Worm (Caenorhabditis elegans) whole organism, late embryonic: ENCODE results near the gene crn-2.

Experiments
- C08G9.2 ChIP-seq: sonication (generic microtip); optimal IDR thresholded peaks from 2 replicates; lab custom pipeline; 2016; ENCODE audit warnings: mild to moderate bottlenecking, missing genetic modification characterization, moderate library complexity, missing compliant biosample characterization
- K02D7.2 ChIP-seq: sonication (generic microtip); optimal IDR thresholded peaks from 2 replicates; lab custom pipeline; 2017; ENCODE audit warnings: mild to moderate bottlenecking, missing genetic modification characterization, missing compliant biosample characterization
- T23F11.4 ChIP-seq: fragments of 200-800 bp; sonication (Bioruptor generic); optimal IDR thresholded peaks from 2 replicates; lab custom pipeline; 2018; ENCODE audit warnings: mild to moderate bottlenecking, missing genetic modification characterization, missing compliant biosample characterization
- Y22D7AL.16 ChIP-seq: sonication (generic microtip); optimal IDR thresholded peaks from 2 replicates; lab custom pipeline; 2016; ENCODE audit warnings: missing genetic modification characterization, missing compliant biosample characterization
- ahr-1 ChIP-seq: sonication (generic microtip); optimal IDR thresholded peaks from 2 replicates; lab custom pipeline; 2016; ENCODE audit warnings: missing genetic modification characterization, missing compliant biosample characterization
- ama-1 ChIP-seq: fragments of 150-350 bp; optimal IDR thresholded peaks from 2 replicates; lab custom pipeline; 2014
- ceh-14 ChIP-seq: sonication (generic microtip); optimal IDR thresholded peaks from 2 replicates; lab custom pipeline; 2016; ENCODE audit warnings: missing genotype, missing genetic modification characterization, missing compliant biosample characterization
- ceh-18 ChIP-seq: sonication (generic microtip); optimal IDR thresholded peaks from 2 replicates; lab custom pipeline; 2016; ENCODE audit warnings: missing genetic modification characterization, missing compliant biosample characterization
- ceh-2 ChIP-seq: sonication (generic microtip); optimal IDR thresholded peaks from 2 replicates; lab custom pipeline; 2016; ENCODE audit warnings: missing genotype, missing genetic modification characterization, missing compliant biosample characterization
- ceh-24 ChIP-seq: sonication (generic microtip); optimal IDR thresholded peaks from 2 replicates; lab custom pipeline; 2016; ENCODE audit warnings: mild to moderate bottlenecking, missing genetic modification characterization, missing compliant biosample characterization
- ceh-30 ChIP-seq: fragments of 150-350 bp; optimal IDR thresholded peaks from 2 replicates; lab custom pipeline; 2014; ENCODE audit warnings: missing biosample characterization, missing genetic modification characterization
- ceh-31 ChIP-seq: sonication (generic microtip); optimal IDR thresholded peaks from 2 replicates; lab custom pipeline; 2016; ENCODE audit warnings: missing genetic modification characterization, missing compliant biosample characterization
- ceh-9 ChIP-seq: sonication (generic microtip); optimal IDR thresholded peaks from 2 replicates; lab custom pipeline; 2016; ENCODE audit warnings: mild to moderate bottlenecking, missing genetic modification characterization, inconsistent platforms, missing compliant biosample characterization
- che-1 ChIP-seq: sonication (generic microtip); optimal IDR thresholded peaks from 2 replicates; lab custom pipeline; 2016; ENCODE audit warnings: mild to moderate bottlenecking, missing genetic modification characterization, missing compliant biosample characterization
- dve-1 ChIP-seq: sonication (generic microtip); optimal IDR thresholded peaks from 2 replicates; lab custom pipeline; 2017; ENCODE audit warnings: antibody characterized with exemption, mild to moderate bottlenecking, missing genetic modification characterization, missing compliant biosample characterization
- elt-2 ChIP-seq: sonication (generic microtip); optimal IDR thresholded peaks from 2 replicates; lab custom pipeline; 2016; ENCODE audit warnings: missing genetic modification reagents, missing genetic modification characterization, missing compliant biosample characterization
- elt-4 ChIP-seq: sonication (generic microtip); optimal IDR thresholded peaks from 2 replicates; lab custom pipeline; 2016; ENCODE audit warnings: missing genetic modification characterization, missing compliant biosample characterization
- fax-1 ChIP-seq: sonication (generic microtip); optimal IDR thresholded peaks from 2 replicates; lab custom pipeline; 2016; ENCODE audit warnings: missing genotype, missing genetic modification characterization, missing compliant biosample characterization
- hlh-13 ChIP-seq: fragments of 200-800 bp; sonication (Bioruptor generic); optimal IDR thresholded peaks from 2 replicates; lab custom pipeline; 2018; ENCODE audit warnings: mild to moderate bottlenecking, missing genetic modification characterization, missing compliant biosample characterization
- hlh-6 ChIP-seq: sonication (generic microtip); optimal IDR thresholded peaks from 2 replicates; lab custom pipeline; 2016; ENCODE audit warnings: missing genotype, missing genetic modification characterization, missing compliant biosample characterization
- hlh-8 ChIP-seq: sonication (generic microtip); optimal IDR thresholded peaks from 2 replicates; lab custom pipeline; 2016; ENCODE audit warnings: missing genotype, missing genetic modification characterization, missing compliant biosample characterization
- lim-6 ChIP-seq: sonication (generic microtip); optimal IDR thresholded peaks from 2 replicates; lab custom pipeline; 2016; ENCODE audit warnings: missing genetic modification characterization, missing compliant biosample characterization
- lin-11 ChIP-seq: fragments of 200-800 bp; sonication (Bioruptor generic); optimal IDR thresholded peaks from 2 replicates; lab custom pipeline; 2018; ENCODE audit warnings: mild to moderate bottlenecking, missing genetic modification characterization, missing compliant biosample characterization
- madf-2 ChIP-seq: sonication (generic microtip); optimal IDR thresholded peaks from 2 replicates; lab custom pipeline; 2017; ENCODE audit warnings: missing genetic modification characterization, missing compliant biosample characterization
- mec-3 ChIP-seq: sonication (generic microtip); optimal IDR thresholded peaks from 2 replicates; lab custom pipeline; 2016; ENCODE audit warnings: borderline replicate concordance, missing genetic modification characterization, missing compliant biosample characterization
- nfya-1 ChIP-seq: sonication (generic microtip); optimal IDR thresholded peaks from 2 replicates; lab custom pipeline; 2017; ENCODE audit warnings: missing genetic modification characterization, mild to moderate bottlenecking, missing compliant biosample characterization, antibody characterized with exemption, moderate library complexity
- nhr-11 ChIP-seq: fragments of 150-350 bp; optimal IDR thresholded peaks from 2 replicates; lab custom pipeline; 2014; ENCODE audit warnings: missing biosample characterization, missing genetic modification characterization
- nhr-232 ChIP-seq: sonication (generic microtip); optimal IDR thresholded peaks from 2 replicates; lab custom pipeline; 2016; ENCODE audit warnings: missing genetic modification characterization, missing compliant biosample characterization
- npax-4 ChIP-seq: sonication (generic microtip); optimal IDR thresholded peaks from 2 replicates; lab custom pipeline; 2016; ENCODE audit warnings: missing genetic modification characterization, missing compliant biosample characterization
- pat-9 ChIP-seq: fragments of 200-800 bp; sonication (Bioruptor generic); optimal IDR thresholded peaks from 2 replicates; lab custom pipeline; 2018; ENCODE audit warnings: mild to moderate bottlenecking, missing genetic modification characterization, moderate library complexity, missing compliant biosample characterization
- pha-2 ChIP-seq: sonication (generic microtip); optimal IDR thresholded peaks from 2 replicates; lab custom pipeline; 2017; ENCODE audit warnings: mild to moderate bottlenecking, missing genetic modification characterization, missing compliant biosample characterization
- pha-4 ChIP-seq: fragments of 150-350 bp; optimal IDR thresholded peaks from 2 replicates; lab custom pipeline; 2018; ENCODE audit warnings: missing biosample characterization, missing genetic modification reagents, missing genetic modification characterization
- pros-1 ChIP-seq: fragments of 150-350 bp; optimal IDR thresholded peaks from 2 replicates; lab custom pipeline; 2014; ENCODE audit warnings: missing biosample characterization, missing genetic modification reagents, missing genetic modification characterization
- sox-4 ChIP-seq: sonication (generic microtip); optimal IDR thresholded peaks from 2 replicates; lab custom pipeline; 2017; ENCODE audit warnings: mild to moderate bottlenecking, missing genetic modification characterization, inconsistent platforms, missing compliant biosample characterization
- syd-9 ChIP-seq: sonication (generic microtip); optimal IDR thresholded peaks from 2 replicates; lab custom pipeline; 2016; ENCODE audit warnings: mild to moderate bottlenecking, missing genetic modification characterization, moderate library complexity, missing compliant biosample characterization
- tbx-2 ChIP-seq: sonication (generic microtip); optimal IDR thresholded peaks from 2 replicates; lab custom pipeline; 2016; ENCODE audit warnings: missing genetic modification characterization, missing compliant biosample characterization
- ttx-3 ChIP-seq: sonication (generic microtip); optimal IDR thresholded peaks from 2 replicates; lab custom pipeline; 2016; ENCODE audit warnings: missing genetic modification reagents, missing genetic modification characterization, missing compliant biosample characterization
- unc-3 ChIP-seq, 2 experiments: fragments of 200-800 bp in 1 of 2; sonication (Bioruptor generic) in 1 of 2; sonication (generic microtip) in 1 of 2; conservative IDR thresholded peaks in 1 of 2; optimal IDR thresholded peaks in 1 of 2; 2 replicates each; pipeline versions ENCODE4 v1.3.6 to Lab custom; 2016 to 2022; ENCODE audit warnings: missing compliant biosample characterization in 2 of 2, missing genetic modification characterization in 2 of 2, missing genetic modification reagents in 1 of 2
- unc-42 ChIP-seq: sonication (generic microtip); optimal IDR thresholded peaks from 2 replicates; lab custom pipeline; 2016; ENCODE audit warnings: missing genotype, missing genetic modification characterization, missing compliant biosample characterization
- unc-55 ChIP-seq: sonication (generic microtip); optimal IDR thresholded peaks from 2 replicates; lab custom pipeline; 2017; ENCODE audit warnings: missing biosample characterization, missing genetic modification reagents, missing genetic modification characterization
- unc-86 ChIP-seq: sonication (generic microtip); optimal IDR thresholded peaks from 2 replicates; lab custom pipeline; 2016; ENCODE audit warnings: missing genetic modification characterization, missing compliant biosample characterization

crn-2 gene

DNA sequence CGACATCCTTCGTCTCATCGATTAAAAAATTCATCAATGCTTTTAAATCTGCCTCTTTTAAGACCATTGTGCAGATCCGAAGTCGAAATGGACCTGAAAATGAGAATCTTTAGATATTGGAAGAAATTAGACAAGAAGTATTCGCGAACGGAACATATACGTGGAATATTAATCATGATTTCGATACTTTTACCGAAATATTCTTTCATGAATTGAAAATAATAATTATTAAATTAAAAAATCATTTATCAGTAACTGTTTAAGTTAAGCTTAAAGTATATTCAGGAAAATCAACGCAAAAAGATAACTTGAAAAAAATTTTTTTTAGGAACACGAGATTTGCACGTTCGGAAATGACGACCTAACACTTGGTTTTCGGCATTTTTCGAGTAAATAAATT is 6.8 kb downstream of the crn-2 start, which contains the start of gene CD4.8:
CD4.8 (minus strand) TSS at position 101 of the 400 bp plus-strand sequence.
- TF ChIP-seq mec-3 (tag; lab: Kevin White, UChicago) (no peak), ceh-18 (no peak), tbx-2 (tag; lab: Kevin White, UChicago) (no peak), sox-4 (tag; lab: Kevin White, UChicago) (no peak), unc-55 (GFP tag; lab: Kevin White, UChicago) (no peak), syd-9 (tag; lab: Kevin White, UChicago) (no peak)
- TF ChIP-seq, all 69 proteins: peak for 0

DNA sequence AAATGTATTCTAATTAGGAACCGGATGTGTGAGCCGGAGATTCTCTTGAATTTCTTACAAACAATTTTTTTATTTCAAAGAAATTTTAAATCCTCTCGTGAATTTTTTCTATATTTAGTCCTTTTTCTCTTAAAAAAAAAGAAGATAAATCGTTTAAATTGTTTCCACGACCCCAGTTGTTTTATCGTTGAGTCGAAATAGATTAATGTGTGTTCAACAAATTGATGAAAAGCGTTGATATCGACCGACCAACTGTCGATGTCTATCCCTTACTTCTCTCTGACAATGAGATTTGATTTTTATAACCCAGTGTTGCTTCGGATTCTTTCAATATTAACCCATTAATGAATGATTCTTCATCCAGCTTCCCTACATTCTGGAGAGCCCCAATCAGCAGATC is 11.8 kb downstream of the crn-2 start, which contains the start of gene CD4.1:
CD4.1 (plus strand) TSS at position 301 of the 400 bp plus-strand sequence.
- TF ChIP-seq unc-86 (tag; lab: Kevin White, UChicago) (no peak), ceh-31 (tag; lab: Kevin White, UChicago) (no peak), nhr-232 (no peak), hlh-6 (no peak), ceh-2 (tag; lab: Kevin White, UChicago) (no peak), npax-4 (tag; lab: Kevin White, UChicago) (no peak), ceh-14 (no peak), C08G9.2 (tag; lab: Kevin White, UChicago) (no peak), ceh-18 (no peak), ceh-30 (tag; lab: Kevin White, UChicago) (no peak), pat-9 (tag; lab: Kevin White, UChicago) (no peak), unc-55 (GFP tag; lab: Kevin White, UChicago) (no peak), pha-4 (no peak), nhr-11 (no peak), ttx-3 (tag; lab: Kevin White, UChicago) (no peak)

DNA sequence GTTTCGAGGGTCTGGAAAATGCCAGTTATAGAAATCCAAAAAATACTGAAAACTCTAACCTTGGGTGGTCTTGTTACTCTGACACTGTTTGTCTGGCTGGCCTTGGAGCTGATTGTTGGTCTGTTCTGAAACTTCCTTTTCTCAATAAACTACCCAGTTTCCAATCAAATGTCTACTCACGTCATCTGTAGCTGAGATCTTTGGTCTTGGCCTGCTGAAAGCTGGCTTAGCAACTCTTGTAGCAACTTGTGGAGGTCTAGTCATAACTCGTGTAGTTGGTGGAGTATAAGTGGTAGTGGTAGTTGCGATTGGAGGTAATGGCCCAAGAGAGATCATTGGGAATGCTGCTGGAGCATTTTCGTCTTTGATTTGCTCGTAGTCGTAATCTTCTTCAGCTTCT is 15.8 kb downstream of the crn-2 start:
- no peak for TF ChIP-seq pat-9 (tag; lab: Kevin White, UChicago)
- no peak for TF ChIP-seq fax-1 (tag; lab: Kevin White, UChicago)
- no peak for TF ChIP-seq ceh-24 (tag; lab: Kevin White, UChicago)
- no peak for TF ChIP-seq elt-2 (tag; lab: Kevin White, UChicago)
- TF ChIP-seq ceh-9 (tag; lab: Kevin White, UChicago): no peak
- no peak for TF ChIP-seq ttx-3 (tag; lab: Kevin White, UChicago)
- no peak for TF ChIP-seq unc-42 (tag; lab: Kevin White, UChicago)

DNA sequence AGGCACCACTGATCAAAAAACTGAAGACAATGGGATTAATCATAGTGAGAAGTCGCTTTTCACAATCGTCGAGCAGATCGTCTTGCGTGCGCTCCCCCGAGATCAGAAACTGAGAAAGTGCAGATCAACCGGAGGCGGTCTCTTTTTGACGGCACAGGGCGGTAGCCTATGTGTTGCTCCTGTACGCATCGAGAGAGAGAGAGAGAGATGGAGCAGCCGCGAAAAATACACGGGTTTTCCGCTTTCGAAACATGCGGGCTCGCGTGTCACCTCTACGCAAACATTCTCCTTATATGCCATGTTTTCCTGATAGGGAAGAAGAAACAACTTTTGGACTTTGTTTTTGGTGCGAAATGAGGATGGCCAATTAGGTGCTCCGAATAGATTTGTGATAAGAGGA is 18.7 kb downstream of the crn-2 start, which contains the start of gene lrpc-1:
lrpc-1 (minus strand) TSS at position 101 of the 400 bp plus-strand sequence.
- TF ChIP-seq nfya-1 (tag; lab: Kevin White, UChicago): no peak
- TF ChIP-seq ama-1: no peak
- TF ChIP-seq fax-1 (tag; lab: Kevin White, UChicago): no peak
- TF ChIP-seq nhr-232: no peak
- no peak for TF ChIP-seq lim-6 (tag; lab: Kevin White, UChicago)
- TF ChIP-seq Y22D7AL.16 (tag; lab: Kevin White, UChicago): no peak
- TF ChIP-seq unc-55 (GFP tag; lab: Kevin White, UChicago): no peak
- TF ChIP-seq unc-3 (GFP tag; conservative IDR thresholded peaks at IDR 0.05; lab: Robert Waterston, UW): no peak
- no peak for TF ChIP-seq unc-3 (tag; optimal IDR thresholded peaks at IDR 0.05; lab: Kevin White, UChicago)
- TF ChIP-seq T23F11.4: no peak
- no peak for TF ChIP-seq pros-1
- TF ChIP-seq ceh-18: no peak
- no peak for TF ChIP-seq pat-9 (tag; lab: Kevin White, UChicago)
- no peak for TF ChIP-seq tbx-2 (tag; lab: Kevin White, UChicago)
- no peak for TF ChIP-seq unc-86 (tag; lab: Kevin White, UChicago)
- TF ChIP-seq madf-2: no peak
- TF ChIP-seq dve-1: no peak

DNA sequence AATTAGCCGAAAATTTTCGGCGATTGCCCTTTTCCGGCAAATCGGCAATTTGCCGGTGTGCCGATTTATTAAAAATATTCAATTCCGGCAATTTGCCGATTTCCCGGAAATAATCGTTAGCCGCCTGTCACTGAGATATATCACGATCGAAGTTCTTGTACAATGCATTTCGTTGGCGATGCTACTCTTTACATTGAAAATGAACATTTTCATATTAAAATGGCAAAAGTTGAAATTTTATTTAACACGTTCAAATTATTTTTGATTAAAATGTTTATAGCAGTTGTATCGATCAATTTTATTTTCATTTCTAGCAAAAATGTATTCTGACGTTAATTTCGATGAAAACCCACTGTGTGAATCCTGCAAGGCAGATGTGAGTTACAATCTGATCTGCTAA is 20.3 kb downstream of the crn-2 start, which contains the start of gene M03E7.3:
M03E7.3 (plus strand) TSS at position 301 of the 400 bp plus-strand sequence.
- TF ChIP-seq hlh-8 (tag; lab: Kevin White, UChicago) (no peak), K02D7.2 (no peak), hlh-13 (no peak), che-1 (tag; lab: Kevin White, UChicago) (no peak), lin-11 (tag; lab: Kevin White, UChicago) (no peak), Y22D7AL.16 (tag; lab: Kevin White, UChicago) (no peak), madf-2 (no peak), elt-4 (tag; lab: Kevin White, UChicago) (no peak), ahr-1 (tag; lab: Kevin White, UChicago) (no peak), pha-2 (tag; lab: Kevin White, UChicago) (no peak), ceh-14 (no peak), unc-86 (tag; lab: Kevin White, UChicago) (no peak), npax-4 (tag; lab: Kevin White, UChicago) (no peak)
